Fruit fly (Drosophila melanogaster) whole organism, embryonic: ENCODE results near the gene ATPsyngamma.

Experiments used
- Atf3 ChIP-seq: fragments of 200-800 bp; sonication (Bioruptor generic); optimal IDR thresholded peaks from 3 replicates; lab custom pipeline; 2016; ENCODE audit warnings: missing biosample characterization, missing genetic modification characterization
- Atf6 ChIP-seq: fragments of 200-800 bp; sonication (Bioruptor generic); IDR thresholded peaks from 2 replicates; pipeline ENCODE4 v1.3.6; 2022; ENCODE audit warnings: missing biosample characterization, missing genetic modification characterization
- CG10274 ChIP-seq: fragments of 200-800 bp; sonication (Bioruptor generic); optimal IDR thresholded peaks from 3 replicates; lab custom pipeline; 2017; ENCODE audit warnings: missing biosample characterization, mild to moderate bottlenecking, missing genetic modification characterization
- CG11695 ChIP-seq: fragments of 200-800 bp; sonication (Bioruptor generic); IDR thresholded peaks from 3 replicates; pipeline ENCODE4 v1.3.6; 2022; ENCODE audit warnings: missing biosample characterization, missing genetic modification characterization
- CG12299 ChIP-seq: fragments of 200-800 bp; sonication (Bioruptor generic); optimal IDR thresholded peaks from 2 replicates; lab custom pipeline; 2018; ENCODE audit warnings: missing biosample characterization, mild to moderate bottlenecking, missing genetic modification characterization
- CG17385 ChIP-seq: fragments of 200-800 bp; sonication (Bioruptor generic); optimal IDR thresholded peaks from 3 replicates; lab custom pipeline; 2018; ENCODE audit warnings: missing biosample characterization, mild to moderate bottlenecking, missing genetic modification characterization
- CG17912 ChIP-seq: fragments of 200-800 bp; sonication (Bioruptor generic); optimal IDR thresholded peaks from 2 replicates; lab custom pipeline; 2018; ENCODE audit warnings: missing biosample characterization, mild to moderate bottlenecking, missing genetic modification characterization
- CG18011 ChIP-seq: fragments of 200-800 bp; sonication (Bioruptor generic); optimal IDR thresholded peaks from 2 replicates; lab custom pipeline; 2017; ENCODE audit warnings: missing biosample characterization, missing genetic modification characterization, mild to moderate bottlenecking, moderate library complexity, missing genotype
- CG2712 ChIP-seq: fragments of 200-800 bp; optimal IDR thresholded peaks from 3 replicates; lab custom pipeline; 2019; ENCODE audit warnings: missing biosample characterization, mild to moderate bottlenecking, missing genetic modification characterization, moderate library complexity
- CG30403 ChIP-seq: fragments of 200-800 bp; sonication (Bioruptor generic); optimal IDR thresholded peaks from 3 replicates; lab custom pipeline; 2016; ENCODE audit warnings: missing biosample characterization, missing genetic modification characterization
- CG3995 ChIP-seq: fragments of 200-800 bp; sonication (Bioruptor generic); optimal IDR thresholded peaks from 3 replicates; lab custom pipeline; 2016; ENCODE audit warnings: missing biosample characterization, missing genetic modification characterization
- CG4424 ChIP-seq: fragments of 200-800 bp; sonication (Bioruptor generic); optimal IDR thresholded peaks from 3 replicates; lab custom pipeline; 2016; ENCODE audit warnings: missing biosample characterization, missing genetic modification characterization
- CG6813 ChIP-seq: fragments of 200-800 bp; sonication (Bioruptor generic); optimal IDR thresholded peaks from 2 replicates; lab custom pipeline; 2017; ENCODE audit warnings: missing biosample characterization, missing genetic modification characterization, mild to moderate bottlenecking, moderate library complexity, missing genetic modification reagents
- CG6854 ChIP-seq: fragments of 200-800 bp; sonication (Bioruptor generic); optimal IDR thresholded peaks from 3 replicates; lab custom pipeline; 2017; ENCODE audit warnings: missing biosample characterization, mild to moderate bottlenecking, missing genetic modification characterization
- CG7963 ChIP-seq: fragments of 200-800 bp; sonication (Bioruptor generic); IDR thresholded peaks from 3 replicates; pipeline ENCODE4 v1.3.6; 2022; ENCODE audit warnings: missing biosample characterization, missing genetic modification characterization; ENCODE audit not compliant: partially characterized antibody
- CG7987 ChIP-seq: fragments of 200-800 bp; sonication (Bioruptor generic); optimal IDR thresholded peaks from 2 replicates; lab custom pipeline; 2018; ENCODE audit warnings: missing biosample characterization, mild to moderate bottlenecking, missing genetic modification characterization, moderate library complexity
- Dll ChIP-seq: fragments of 200-800 bp; sonication (Bioruptor generic); IDR thresholded peaks from 4 replicates; pipeline ENCODE4 v1.3.6; 2022; ENCODE audit warnings: missing biosample characterization, missing genetic modification characterization; ENCODE audit not compliant: partially characterized antibody
- E2f2 ChIP-seq: fragments of 200-800 bp; sonication (Bioruptor generic); IDR thresholded peaks from 2 replicates; pipeline ENCODE4 v1.3.6; 2022; ENCODE audit warnings: missing biosample characterization, missing genetic modification characterization
- Fer1 ChIP-seq: fragments of 200-800 bp; sonication (Bioruptor generic); optimal IDR thresholded peaks from 2 replicates; lab custom pipeline; 2017; ENCODE audit warnings: missing biosample characterization, mild to moderate bottlenecking, missing genetic modification characterization
- Hr51 ChIP-seq, 2 experiments: fragments of 200-800 bp; sonication (Bioruptor generic); optimal IDR thresholded peaks; 2 replicates in 1 of 2; 3 replicates in 1 of 2; lab custom pipeline; 2016 to 2018; ENCODE audit warnings: missing biosample characterization in 2 of 2, missing genetic modification characterization in 2 of 2, mild to moderate bottlenecking in 1 of 2, moderate library complexity in 1 of 2
- MTF-1 ChIP-seq: fragments of 200-800 bp; sonication (Bioruptor generic); optimal IDR thresholded peaks from 2 replicates; lab custom pipeline; 2018; ENCODE audit warnings: missing biosample characterization, mild to moderate bottlenecking, missing genetic modification characterization, borderline replicate concordance
- Myb ChIP-seq: fragments of 200-800 bp; sonication (Bioruptor generic); optimal IDR thresholded peaks from 2 replicates; lab custom pipeline; 2016; ENCODE audit warnings: missing biosample characterization, missing genetic modification characterization
- NC2α ChIP-seq: fragments of 200-800 bp; sonication (Bioruptor generic); optimal IDR thresholded peaks from 2 replicates; lab custom pipeline; 2016; ENCODE audit warnings: missing biosample characterization, missing genetic modification characterization
- NC2β ChIP-seq: fragments of 200-800 bp; sonication (Bioruptor generic); optimal IDR thresholded peaks from 2 replicates; lab custom pipeline; 2016; ENCODE audit warnings: missing biosample characterization, missing genetic modification characterization
- Nf-YC ChIP-seq: fragments of 200-800 bp; optimal IDR thresholded peaks from 3 replicates; lab custom pipeline; 2019; ENCODE audit warnings: missing biosample characterization, mild to moderate bottlenecking, missing genetic modification characterization, moderate library complexity
- PHDP ChIP-seq: fragments of 200-800 bp; sonication (Bioruptor generic); optimal IDR thresholded peaks from 3 replicates; lab custom pipeline; 2018; ENCODE audit warnings: missing biosample characterization, mild to moderate bottlenecking, missing genetic modification characterization, moderate library complexity
- Rfx ChIP-seq: fragments of 200-800 bp; sonication (Bioruptor generic); IDR thresholded peaks from 2 replicates; pipeline ENCODE4 v1.3.6; 2022; ENCODE audit warnings: missing biosample characterization, missing genetic modification characterization
- Ssrp ChIP-seq: fragments of 200-800 bp; sonication (Bioruptor generic); optimal IDR thresholded peaks from 2 replicates; lab custom pipeline; 2018; ENCODE audit warnings: missing biosample characterization, mild to moderate bottlenecking, missing genetic modification characterization, moderate library complexity
- Stat92E ChIP-seq, 3 experiments: fragments of >200 bp in 2 of 3; fragments of 200-800 bp in 1 of 3; sonication (Bioruptor generic) in 1 of 3; optimal IDR thresholded peaks; 2 replicates each; lab custom pipeline; 2017 to 2019; ENCODE audit warnings: missing biosample characterization in 3 of 3, missing genetic modification characterization in 3 of 3, mild to moderate bottlenecking in 1 of 3, moderate library complexity in 1 of 3
- Vsx1 ChIP-seq: fragments of 200-800 bp; sonication (Bioruptor generic); optimal IDR thresholded peaks from 2 replicates; lab custom pipeline; 2017; ENCODE audit warnings: missing biosample characterization, mild to moderate bottlenecking, missing genetic modification characterization, missing genetic modification reagents
- caup ChIP-seq: fragments of 200-800 bp; sonication (Bioruptor generic); optimal IDR thresholded peaks from 3 replicates; lab custom pipeline; 2017; ENCODE audit warnings: missing biosample characterization, mild to moderate bottlenecking, missing genetic modification characterization, moderate library complexity; ENCODE audit not compliant: severe bottlenecking
- chinmo ChIP-seq: fragments of 200-800 bp; sonication (Bioruptor generic); IDR thresholded peaks from 4 replicates; pipeline ENCODE4 v1.3.6; 2022; ENCODE audit warnings: missing biosample characterization, missing genetic modification characterization; ENCODE audit not compliant: partially characterized antibody
- crol ChIP-seq: fragments of 200-800 bp; sonication (Bioruptor generic); IDR thresholded peaks from 2 replicates; pipeline ENCODE4 v1.3.6; 2022; ENCODE audit warnings: missing biosample characterization, missing genetic modification characterization
- dan ChIP-seq: fragments of 200-800 bp; sonication (Bioruptor generic); IDR thresholded peaks from 2 replicates; pipeline ENCODE4 v1.3.6; 2022; ENCODE audit warnings: missing biosample characterization, missing genetic modification characterization
- eve ChIP-seq, 2 experiments: fragments of >200 bp; optimal IDR thresholded peaks; 2 replicates each; lab custom pipeline; 2017; ENCODE audit warnings: missing biosample characterization in 2 of 2, missing genetic modification characterization in 2 of 2
- fd3F ChIP-seq: fragments of 200-800 bp; sonication (Bioruptor generic); optimal IDR thresholded peaks from 2 replicates; lab custom pipeline; 2018; ENCODE audit warnings: missing biosample characterization, mild to moderate bottlenecking, missing genetic modification characterization, moderate library complexity
- gsb ChIP-seq: fragments of 200-800 bp; sonication (Bioruptor generic); IDR thresholded peaks from 2 replicates; pipeline ENCODE4 v1.3.6; 2022; ENCODE audit warnings: missing biosample characterization, missing genetic modification characterization
- gsb-n ChIP-seq: fragments of 200-800 bp; sonication (Bioruptor generic); optimal IDR thresholded peaks from 3 replicates; lab custom pipeline; 2018; ENCODE audit warnings: missing biosample characterization, mild to moderate bottlenecking, missing genetic modification characterization
- ind ChIP-seq: fragments of 200-800 bp; sonication (Bioruptor generic); optimal IDR thresholded peaks from 3 replicates; lab custom pipeline; 2016; ENCODE audit warnings: missing biosample characterization, missing genetic modification characterization
- lbe ChIP-seq: fragments of 200-800 bp; sonication (Bioruptor generic); optimal IDR thresholded peaks from 2 replicates; lab custom pipeline; 2016; ENCODE audit warnings: missing biosample characterization, mild to moderate bottlenecking, missing genetic modification characterization
- org-1 ChIP-seq: fragments of 200-800 bp; sonication (Bioruptor generic); optimal IDR thresholded peaks from 2 replicates; lab custom pipeline; 2017; ENCODE audit warnings: missing biosample characterization, missing genetic modification characterization
- peb ChIP-seq: fragments of 200-800 bp; sonication (Bioruptor generic); IDR thresholded peaks from 2 replicates; pipeline ENCODE4 v1.3.6; 2022; ENCODE audit warnings: missing biosample characterization, missing genetic modification characterization
- prd ChIP-seq, 3 experiments: fragments of >200 bp in 2 of 3; fragments of 200-800 bp in 1 of 3; sonication (Bioruptor generic) in 1 of 3; optimal IDR thresholded peaks in 2 of 3; IDR thresholded peaks in 1 of 3; 2 replicates in 2 of 3; 3 replicates in 1 of 3; pipeline versions ENCODE4 v1.3.6 to Lab custom; 2017 to 2022; ENCODE audit warnings: missing biosample characterization in 1 of 3, missing genetic modification characterization in 1 of 3
- ranshi ChIP-seq: fragments of 200-800 bp; sonication (Bioruptor generic); IDR thresholded peaks from 2 replicates; pipeline ENCODE4 v1.3.6; 2022; ENCODE audit warnings: missing biosample characterization, missing genetic modification characterization
- tll ChIP-seq, 2 experiments: fragments of 200-800 bp in 1 of 2; fragments of >200 bp in 1 of 2; sonication (Bioruptor generic) in 1 of 2; optimal IDR thresholded peaks; 2 replicates each; lab custom pipeline; 2017 to 2019; ENCODE audit warnings: missing biosample characterization in 2 of 2, missing genetic modification characterization in 2 of 2, mild to moderate bottlenecking in 1 of 2, moderate library complexity in 1 of 2
- twi ChIP-seq: fragments of 200-800 bp; optimal IDR thresholded peaks from 2 replicates; lab custom pipeline; 2019; ENCODE audit warnings: missing biosample characterization, mild to moderate bottlenecking, missing genetic modification characterization, moderate library complexity
- tx ChIP-seq: fragments of 200-800 bp; sonication (Bioruptor generic); optimal IDR thresholded peaks from 2 replicates; lab custom pipeline; 2016; ENCODE audit warnings: missing biosample characterization, missing genetic modification characterization

The ATPsyngamma gene

DNA sequence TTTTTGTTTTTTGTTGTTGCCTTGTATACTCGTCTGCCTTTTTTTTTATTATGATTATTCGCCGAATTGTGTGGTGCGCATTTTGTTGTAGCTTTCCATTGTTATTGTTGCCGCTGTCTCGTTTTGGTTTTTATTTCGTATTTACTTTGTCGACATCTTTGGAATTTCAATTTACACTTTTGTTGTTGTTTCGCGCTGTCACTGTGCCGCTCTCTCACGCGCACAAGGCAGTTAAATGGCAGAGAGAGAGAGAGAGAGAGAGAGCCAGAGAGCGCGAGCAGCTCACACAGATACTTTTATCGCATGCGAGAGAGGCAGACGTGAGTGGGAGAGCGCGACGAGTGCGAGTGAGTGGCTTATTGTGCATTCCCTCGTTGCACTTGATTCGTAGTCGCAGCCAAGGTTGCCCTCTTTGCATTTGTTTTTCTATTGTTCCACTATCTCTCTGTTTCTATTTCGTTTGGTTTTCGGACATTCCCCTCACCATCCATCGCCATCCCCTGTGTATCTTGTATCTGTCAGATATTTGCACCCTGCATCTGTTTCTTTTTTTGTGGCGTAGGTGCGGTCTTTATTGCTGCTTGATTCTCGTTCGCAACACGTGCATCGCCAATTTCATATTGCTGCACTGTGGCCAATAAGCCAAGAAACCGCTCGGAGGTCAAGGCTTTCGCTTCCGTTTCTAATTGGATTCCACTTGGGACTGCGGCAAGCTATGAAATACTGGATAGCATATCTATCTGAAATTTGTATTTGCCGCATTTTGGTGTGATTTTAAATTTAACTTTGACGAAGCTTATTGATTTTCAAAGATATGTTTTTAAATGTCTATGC is 25.6 kb upstream of the ATPsyngamma start (continued):
- TF ChIP-seq gsb-n (no peak), Hr51 (GFP tag; optimal IDR thresholded peaks at IDR 0.05; lab: Kevin White, UChicago) (no peak), Atf3 (GFP tag; lab: Kevin White, UChicago) (no peak), CG7963 (GFP tag; lab: Robert Waterston, UW) (no peak), chinmo (peak; percentile 97), prd (optimal IDR thresholded peaks at IDR 0.05; lab: Kevin White, UChicago) (no peak), prd (GFP tag; IDR thresholded peaks at IDR 0.05; lab: Robert Waterston, UW) (no peak), eve (GFP tag; optimal IDR thresholded peaks at IDR 0.05; lab: Kevin White, UChicago) (no peak), CG30403 (GFP tag; lab: Kevin White, UChicago) (no peak), CG2712 (no peak), peb (GFP tag; lab: Robert Waterston, UW) (no peak), NC2β (GFP tag; lab: Kevin White, UChicago) (no peak), CG11695 (GFP tag; lab: Robert Waterston, UW) (no peak), tx (no peak), CG6813 (GFP tag; lab: Kevin White, UChicago) (no peak), CG7987 (GFP tag; lab: Kevin White, UChicago) (peak; percentile 43), NC2α (no peak), CG12299 (no peak), Rfx (GFP tag; lab: Robert Waterston, UW) (peak; percentile 25; the same call in 1 of the 2 replicates), Myb (GFP tag; lab: Kevin White, UChicago) (no peak), twi (tag; lab: Kevin White, UChicago) (no peak), CG4424 (GFP tag; lab: Kevin White, UChicago) (no peak), fd3F (GFP tag; lab: Kevin White, UChicago) (no peak), crol (peak; percentile 70; the same call in 1 of the 2 replicates), caup (no peak), CG18011 (GFP tag; lab: Kevin White, UChicago) (no peak), CG10274 (GFP tag; lab: Kevin White, UChicago) (no peak), CG17385 (GFP tag; lab: Kevin White, UChicago) (peak; percentile 45), ranshi (GFP tag; lab: Robert Waterston, UW) (no peak; the same call in 1 of the 2 replicates), PHDP (peak; percentile 4), Atf6 (GFP tag; lab: Robert Waterston, UW) (no peak), Ssrp (no peak), dan (GFP tag; lab: Robert Waterston, UW) (no peak), gsb (GFP tag; lab: Robert Waterston, UW) (no peak), Stat92E (GFP tag; optimal IDR thresholded peaks at IDR 0.05; lab: Kevin White, UChicago) (peak in 1 of 3 experiments; percentile 15), lbe (peak; percentile 84), CG6854 (GFP tag; lab: Kevin White, UChicago) (peak; percentile 53), E2f2 (0 out of 2 replicates have a peak, but pooled peaks have one; percentile 17), Dll (peak; percentile 62; the same call in 3 of the 4 replicates), CG3995 (GFP tag; lab: Kevin White, UChicago) (no peak), ind (no peak), org-1 (GFP tag; lab: Kevin White, UChicago) (no peak), Fer1 (GFP tag; lab: Kevin White, UChicago) (peak; percentile 38), Vsx1 (GFP tag; lab: Kevin White, UChicago) (no peak), Nf-YC (no peak), CG17912 (GFP tag; lab: Kevin White, UChicago) (no peak), MTF-1 (GFP tag; lab: Kevin White, UChicago) (no peak), tll (GFP tag; optimal IDR thresholded peaks at IDR 0.05; lab: Kevin White, UChicago) (no peak)
